Worm (Caenorhabditis elegans) whole organism, L2 larva: ENCODE data around the gene ifbp-1.

ENCODE experiments used
- C34F6.9 ChIP-seq: fragments of 150-350 bp; optimal IDR thresholded peaks from 2 replicates; lab custom pipeline; 2014; ENCODE audit warnings: missing biosample characterization, missing genetic modification characterization
- F13H6.1 ChIP-seq: sonication (generic microtip); optimal IDR thresholded peaks from 2 replicates; lab custom pipeline; 2016; ENCODE audit warnings: missing genetic modification characterization, missing compliant biosample characterization
- Y55F3AM.14 ChIP-seq: fragments of 200-800 bp; sonication (Bioruptor generic); optimal IDR thresholded peaks from 2 replicates; lab custom pipeline; 2018; ENCODE audit warnings: mild to moderate bottlenecking, missing genetic modification characterization, missing compliant biosample characterization
- ZK546.5 ChIP-seq: sonication (generic microtip); optimal IDR thresholded peaks from 2 replicates; lab custom pipeline; 2017; ENCODE audit warnings: missing biosample characterization, missing genetic modification characterization
- alr-1 ChIP-seq: fragments of 150-350 bp; optimal IDR thresholded peaks from 2 replicates; lab custom pipeline; 2014; ENCODE audit warnings: missing biosample characterization, missing genetic modification characterization
- aly-2 ChIP-seq: fragments of 150-350 bp; optimal IDR thresholded peaks from 2 replicates; lab custom pipeline; 2014; ENCODE audit warnings: missing biosample characterization, missing genetic modification characterization
- blmp-1 ChIP-seq: sonication (generic microtip); optimal IDR thresholded peaks from 2 replicates; lab custom pipeline; 2017; ENCODE audit warnings: missing genetic modification characterization, mild to moderate bottlenecking, missing compliant biosample characterization, antibody characterized with exemption, moderate library complexity; ENCODE audit not compliant: insufficient read depth
- ceh-16 ChIP-seq: fragments of 150-350 bp; optimal IDR thresholded peaks from 2 replicates; lab custom pipeline; 2014; ENCODE audit warnings: missing biosample characterization, missing genetic modification characterization
- ceh-82 ChIP-seq: fragments of 150-350 bp; optimal IDR thresholded peaks from 2 replicates; lab custom pipeline; 2014; ENCODE audit warnings: missing biosample characterization, missing genetic modification characterization
- crh-2 ChIP-seq: sonication (generic microtip); optimal IDR thresholded peaks from 2 replicates; lab custom pipeline; 2017; ENCODE audit warnings: missing biosample characterization, missing genetic modification characterization
- elt-1 ChIP-seq: fragments of 150-350 bp; optimal IDR thresholded peaks from 2 replicates; lab custom pipeline; 2014; ENCODE audit warnings: missing biosample characterization, missing genetic modification characterization
- elt-3 ChIP-seq: sonication (generic microtip); optimal IDR thresholded peaks from 2 replicates; lab custom pipeline; 2017; ENCODE audit warnings: missing biosample characterization, missing genetic modification characterization
- fos-1 ChIP-seq: fragments of 150-350 bp; optimal IDR thresholded peaks from 2 replicates; lab custom pipeline; 2014; ENCODE audit warnings: missing biosample characterization, missing genetic modification characterization
- gmeb-1 ChIP-seq: fragments of 150-350 bp; optimal IDR thresholded peaks from 2 replicates; lab custom pipeline; 2014; ENCODE audit warnings: missing biosample characterization, missing genetic modification characterization
- lin-11 ChIP-seq: fragments of 150-350 bp; sonication (generic microtip); optimal IDR thresholded peaks from 2 replicates; lab custom pipeline; 2014; ENCODE audit warnings: missing biosample characterization, missing genetic modification characterization, inconsistent platforms, mixed read lengths
- lin-13 ChIP-seq: fragments of 150-350 bp; optimal IDR thresholded peaks from 2 replicates; lab custom pipeline; 2014; ENCODE audit warnings: missing biosample characterization, missing genetic modification reagents, missing genetic modification characterization
- lin-39 ChIP-seq: fragments of 150-350 bp; optimal IDR thresholded peaks from 2 replicates; lab custom pipeline; 2014; ENCODE audit warnings: missing biosample characterization, missing genetic modification reagents, missing genetic modification characterization
- lsy-2 ChIP-seq, 2 experiments: fragments of 150-350 bp in 1 of 2; sonication (generic microtip) in 1 of 2; optimal IDR thresholded peaks; 2 replicates each; lab custom pipeline; 2014 to 2017; ENCODE audit warnings: missing biosample characterization in 2 of 2, missing genetic modification characterization in 2 of 2
- mab-5 ChIP-seq: fragments of 150-350 bp; optimal IDR thresholded peaks from 2 replicates; lab custom pipeline; 2014; ENCODE audit warnings: missing biosample characterization, missing genetic modification characterization
- mbf-1 ChIP-seq: sonication (generic microtip); optimal IDR thresholded peaks from 2 replicates; lab custom pipeline; 2017; ENCODE audit warnings: missing biosample characterization, missing genetic modification characterization
- mdl-1 ChIP-seq, 2 experiments: fragments of 150-350 bp in 1 of 2; sonication (generic microtip) in 1 of 2; optimal IDR thresholded peaks; 2 replicates each; lab custom pipeline; 2017; ENCODE audit warnings: missing biosample characterization in 2 of 2, missing genetic modification characterization in 2 of 2
- nhr-10 ChIP-seq: sonication (generic microtip); optimal IDR thresholded peaks from 2 replicates; lab custom pipeline; 2017; ENCODE audit warnings: missing biosample characterization, missing genetic modification characterization
- nhr-12 ChIP-seq: fragments of 150-350 bp; optimal IDR thresholded peaks from 2 replicates; lab custom pipeline; 2014; ENCODE audit warnings: missing biosample characterization, missing genetic modification characterization
- nhr-129 ChIP-seq: fragments of 150-350 bp; optimal IDR thresholded peaks from 2 replicates; lab custom pipeline; 2014; ENCODE audit warnings: missing biosample characterization, missing genetic modification characterization
- nhr-21 ChIP-seq: fragments of 150-350 bp; optimal IDR thresholded peaks from 2 replicates; lab custom pipeline; 2014; ENCODE audit warnings: missing biosample characterization, missing genetic modification characterization
- nhr-237 ChIP-seq: fragments of 150-350 bp; optimal IDR thresholded peaks from 2 replicates; lab custom pipeline; 2014; ENCODE audit warnings: missing biosample characterization, missing genetic modification characterization
- nhr-25 ChIP-seq: fragments of 150-350 bp; sonication (generic microtip); optimal IDR thresholded peaks from 3 replicates; lab custom pipeline; 2014; ENCODE audit warnings: missing biosample characterization, missing genetic modification characterization
- nhr-6 ChIP-seq: fragments of 150-350 bp; optimal IDR thresholded peaks from 2 replicates; lab custom pipeline; 2014; ENCODE audit warnings: missing biosample characterization, missing genetic modification characterization
- peb-1 ChIP-seq: fragments of 150-350 bp; optimal IDR thresholded peaks from 2 replicates; lab custom pipeline; 2014; ENCODE audit warnings: missing biosample characterization, missing genetic modification characterization
- skn-1 ChIP-seq: sonication (generic microtip); optimal IDR thresholded peaks from 2 replicates; lab custom pipeline; 2017; ENCODE audit warnings: missing biosample characterization, missing genetic modification characterization
- sma-3 ChIP-seq: sonication (generic microtip); optimal IDR thresholded peaks from 2 replicates; lab custom pipeline; 2016; ENCODE audit warnings: missing genetic modification reagents, missing genetic modification characterization, missing compliant biosample characterization
- sma-9 ChIP-seq, 2 experiments: fragments of 150-350 bp in 1 of 2; sonication (generic microtip) in 1 of 2; optimal IDR thresholded peaks; 2 replicates each; lab custom pipeline; 2014 to 2016; ENCODE audit warnings: missing genetic modification characterization in 2 of 2, mild to moderate bottlenecking in 1 of 2, missing biosample characterization in 1 of 2, missing compliant biosample characterization in 1 of 2, missing genetic modification reagents in 1 of 2, moderate library complexity in 1 of 2
- snpc-4 ChIP-seq: fragments of 150-350 bp; optimal IDR thresholded peaks from 2 replicates; lab custom pipeline; 2014; ENCODE audit warnings: missing biosample characterization, missing genetic modification characterization
- unc-39 ChIP-seq: fragments of 150-350 bp; optimal IDR thresholded peaks from 2 replicates; lab custom pipeline; 2014; ENCODE audit warnings: missing biosample characterization, missing genetic modification characterization
- unc-55 ChIP-seq: fragments of 150-350 bp; sonication (generic microtip); optimal IDR thresholded peaks from 3 replicates; lab custom pipeline; 2014; ENCODE audit warnings: missing biosample characterization, missing genetic modification reagents, missing genetic modification characterization
- zag-1 ChIP-seq: fragments of 150-350 bp; optimal IDR thresholded peaks from 2 replicates; lab custom pipeline; 2014; ENCODE audit warnings: missing biosample characterization, missing genetic modification characterization
- ztf-11 ChIP-seq: sonication (generic microtip); optimal IDR thresholded peaks from 2 replicates; lab custom pipeline; 2017; ENCODE audit warnings: missing biosample characterization, missing genetic modification characterization
- ztf-4 ChIP-seq: fragments of 150-350 bp; optimal IDR thresholded peaks from 2 replicates; lab custom pipeline; 2014; ENCODE audit warnings: missing biosample characterization, missing genetic modification characterization

ifbp-1 gene

ce11 chrV:13358823-13359592 is 21.1 kb downstream of the ifbp-1 start, which contains the start of gene F32H5.3 (continued):
- TF ChIP-seq skn-1 (no peak), sma-3 (peak; percentile 30), mdl-1 (tag; optimal IDR thresholded peaks at IDR 0.05; lab: Kevin White, UChicago) (no peak)

ce11 chrV:13357652-13358281 is 22.3 kb downstream of the ifbp-1 start, which contains the start of gene F32H5.1:
F32H5.1 (minus strand) TSS chrV:13358037.
- TF ChIP-seq ceh-82 (tag; lab: Kevin White, UChicago) (no peak), fos-1 (tag; lab: Kevin White, UChicago) (peak; percentile 54), nhr-25 (tag; lab: Kevin White, UChicago) (no peak), sma-3 (no peak), unc-55 (GFP tag; lab: Kevin White, UChicago) (no peak), nhr-129 (tag; lab: Kevin White, UChicago) (peak; percentile 63), lsy-2 (tag; optimal IDR thresholded peaks at IDR 0.05; lab: Kevin White, UChicago) (no peak), alr-1 (no peak), nhr-21 (tag; lab: Kevin White, UChicago) (no peak), ztf-4 (tag; lab: Kevin White, UChicago) (no peak), blmp-1 (peak; percentile 19), lin-13 (GFP tag; lab: Kevin White, UChicago) (no peak), mdl-1 (tag; optimal IDR thresholded peaks at IDR 0.05; lab: Kevin White, UChicago) (no peak), crh-2 (tag; lab: Kevin White, UChicago) (peak; percentile 13), sma-9 (GFP tag; optimal IDR thresholded peaks at IDR 0.05; lab: Kevin White, UChicago) (peak; percentile 43), sma-9 (tag; optimal IDR thresholded peaks at IDR 0.05; lab: Kevin White, UChicago) (no peak), lin-39 (tag; lab: Kevin White, UChicago) (no peak)

ce11 chrV:13356210-13356609 is 23.9 kb downstream of the ifbp-1 start:
- TF ChIP-seq nhr-10: no peak
- no peak for TF ChIP-seq F13H6.1 (tag; lab: Kevin White, UChicago)
- TF ChIP-seq nhr-21 (tag; lab: Kevin White, UChicago): no peak
- TF ChIP-seq blmp-1: no peak
- no peak for TF ChIP-seq nhr-6 (tag; lab: Kevin White, UChicago)
- TF ChIP-seq mab-5 (tag; lab: Kevin White, UChicago): no peak
- no peak for TF ChIP-seq nhr-12 (tag; lab: Kevin White, UChicago)
- no peak for TF ChIP-seq mbf-1 (tag; lab: Kevin White, UChicago)
- TF ChIP-seq crh-2 (tag; lab: Kevin White, UChicago): no peak
- no peak for TF ChIP-seq C34F6.9
- TF ChIP-seq lin-11 (tag; lab: Kevin White, UChicago): no peak
- no peak for TF ChIP-seq ztf-4 (tag; lab: Kevin White, UChicago)
- TF ChIP-seq sma-9 (GFP tag; optimal IDR thresholded peaks at IDR 0.05; lab: Kevin White, UChicago): no peak
- TF ChIP-seq sma-9 (tag; optimal IDR thresholded peaks at IDR 0.05; lab: Kevin White, UChicago): no peak
- no peak for TF ChIP-seq unc-39
- TF ChIP-seq ZK546.5: no peak
- no peak for TF ChIP-seq peb-1 (tag; lab: Kevin White, UChicago)
- no peak for TF ChIP-seq ztf-11 (tag; lab: Kevin White, UChicago)

ce11 chrV:13352415-13352814 is 27.6 kb downstream of the ifbp-1 start:
- TF ChIP-seq mab-5 (tag; lab: Kevin White, UChicago): peak; percentile 60
- no peak for TF ChIP-seq nhr-12 (tag; lab: Kevin White, UChicago)
- TF ChIP-seq lin-13 (GFP tag; lab: Kevin White, UChicago): no peak
- TF ChIP-seq snpc-4 (tag; lab: Kevin White, UChicago): no peak
- no peak for TF ChIP-seq nhr-21 (tag; lab: Kevin White, UChicago)

- TF ChIP-seq mbf-1 (tag; lab: Kevin White, UChicago) (no peak), lsy-2 (tag; optimal IDR thresholded peaks at IDR 0.05; lab: Kevin White, UChicago) (peak in 1 of 2 experiments; percentile 22), unc-39 (no peak), zag-1 (no peak), nhr-237 (tag; lab: Kevin White, UChicago) (no peak), Y55F3AM.14 (GFP tag; lab: Kevin White, UChicago) (no peak), nhr-21 (tag; lab: Kevin White, UChicago) (no peak), blmp-1 (no peak), F13H6.1 (tag; lab: Kevin White, UChicago) (no peak), aly-2 (tag; lab: Kevin White, UChicago) (no peak), alr-1 (no peak), fos-1 (tag; lab: Kevin White, UChicago) (no peak), mdl-1 (tag; optimal IDR thresholded peaks at IDR 0.05; lab: Kevin White, UChicago) (no peak), sma-3 (no peak), skn-1 (no peak), ceh-16 (tag; lab: Kevin White, UChicago) (no peak), elt-3 (tag; lab: Kevin White, UChicago) (no peak), ceh-82 (tag; lab: Kevin White, UChicago) (no peak), lin-39 (tag; lab: Kevin White, UChicago) (peak; percentile 33), elt-1 (tag; lab: Kevin White, UChicago) (no peak), lin-13 (GFP tag; lab: Kevin White, UChicago) (no peak), C34F6.9 (no peak), gmeb-1 (no peak), nhr-6 (tag; lab: Kevin White, UChicago) (no peak), sma-9 (GFP tag; optimal IDR thresholded peaks at IDR 0.05; lab: Kevin White, UChicago) (peak; percentile 7), sma-9 (tag; optimal IDR thresholded peaks at IDR 0.05; lab: Kevin White, UChicago) (no peak), lin-11 (tag; lab: Kevin White, UChicago) (no peak)
Measured at ce11 chrV:13351773-13352172, 28.3 kb downstream of the ifbp-1 start.
